Fruit fly (Drosophila melanogaster): Measurements from ENCODE around the gene ntc.
A peak's percentile ranks its signal among the peaks of the same experiment; 100 is the strongest.

ntc gene

dm6 chr3L:3784001-3784400 lies 22.3 kb downstream of the ntc start:
- TF ChIP-seq HLH106 (tag; optimal IDR thresholded peaks at IDR 0.05) (no peak), Hnf4 (GFP tag; optimal IDR thresholded peaks at IDR 0.05) (no peak), dmrt93B (GFP tag; optimal IDR thresholded peaks at IDR 0.05) (no peak), Abd-B (GFP tag; optimal IDR thresholded peaks at IDR 0.05) (no peak), ey (GFP tag; optimal IDR thresholded peaks at IDR 0.05) (no peak), N (GFP tag; optimal IDR thresholded peaks at IDR 0.05) (no peak), psq (GFP tag; optimal IDR thresholded peaks at IDR 0.05) (no peak), jim (GFP tag; optimal IDR thresholded peaks at IDR 0.05) (no peak), GATAd (GFP tag; optimal IDR thresholded peaks at IDR 0.05) (no peak), Myc (optimal IDR thresholded peaks at IDR 0.05) (no peak), Sp1 (GFP tag; optimal IDR thresholded peaks at IDR 0.05) (no peak), OdsH (GFP tag; optimal IDR thresholded peaks at IDR 0.05) (no peak), Hr83 (GFP tag; optimal IDR thresholded peaks at IDR 0.05; ENCODE audit: poor library complexity, severe bottlenecking) (no peak), dl (GFP tag; optimal IDR thresholded peaks at IDR 0.05; ENCODE audit: insufficient read depth in 1 of 2, partially characterized antibody in 2 of 2) (no peak), Jra (GFP tag; optimal IDR thresholded peaks at IDR 0.05) (no peak), pan (optimal IDR thresholded peaks at IDR 0.05) (no peak), tai (GFP tag; optimal IDR thresholded peaks at IDR 0.05) (no peak), Vsx2 (GFP tag; optimal IDR thresholded peaks at IDR 0.05; ENCODE audit: partially characterized antibody) (no peak), h (GFP tag; optimal IDR thresholded peaks at IDR 0.05) (no peak), foxo (GFP tag; optimal IDR thresholded peaks at IDR 0.05) (no peak)

dm6 chr3L:3783436-3783835 lies 22.8 kb downstream of the ntc start:
- peak; percentile 12 for TF ChIP-seq Dfd (GFP tag; optimal IDR thresholded peaks at IDR 0.05)
- no peak for TF ChIP-seq Hr83 (GFP tag; optimal IDR thresholded peaks at IDR 0.05; ENCODE audit: poor library complexity, severe bottlenecking)

- TF ChIP-seq ey (GFP tag; optimal IDR thresholded peaks at IDR 0.05) (no peak), sage (GFP tag; optimal IDR thresholded peaks at IDR 0.05) (no peak), Vsx2 (GFP tag; optimal IDR thresholded peaks at IDR 0.05; ENCODE audit: partially characterized antibody) (no peak), Mio (GFP tag; optimal IDR thresholded peaks at IDR 0.05) (no peak), HLH106 (tag; optimal IDR thresholded peaks at IDR 0.05) (no peak), Hnf4 (GFP tag; optimal IDR thresholded peaks at IDR 0.05) (peak; percentile 19), dsf (GFP tag; optimal IDR thresholded peaks at IDR 0.05; ENCODE audit: borderline replicate concordance) (no peak), pan (optimal IDR thresholded peaks at IDR 0.05) (no peak), fru (GFP tag; optimal IDR thresholded peaks at IDR 0.05) (no peak), psq (GFP tag; optimal IDR thresholded peaks at IDR 0.05) (peak; percentile 92), N (GFP tag; optimal IDR thresholded peaks at IDR 0.05) (no peak)
Observed at dm6 chr3L:3782584-3783218, 23.6 kb downstream of the ntc start.

dm6 chr3L:3778463-3778862 lies 27.8 kb downstream of the ntc start:
- no peak for TF ChIP-seq dsf (GFP tag; optimal IDR thresholded peaks at IDR 0.05; ENCODE audit: borderline replicate concordance)
- peak; percentile 14 for TF ChIP-seq psq (GFP tag; optimal IDR thresholded peaks at IDR 0.05)
- TF ChIP-seq dmrt93B (GFP tag; optimal IDR thresholded peaks at IDR 0.05), result peak; percentile 41
- peak; percentile 3 for TF ChIP-seq rgr (GFP tag; optimal IDR thresholded peaks at IDR 0.05)
- peak; percentile 62 for TF ChIP-seq HLH106 (tag; optimal IDR thresholded peaks at IDR 0.05)
- TF ChIP-seq ey (GFP tag; optimal IDR thresholded peaks at IDR 0.05), result peak; percentile 35
- TF ChIP-seq Sp1 (GFP tag; optimal IDR thresholded peaks at IDR 0.05), result no peak

- TF ChIP-seq woc (GFP tag; optimal IDR thresholded peaks at IDR 0.05), result no peak
- TF ChIP-seq CrebA (GFP tag; optimal IDR thresholded peaks at IDR 0.05; ENCODE audit: borderline replicate concordance), result peak; percentile 46
- no peak for TF ChIP-seq tai (GFP tag; optimal IDR thresholded peaks at IDR 0.05)
- no peak for TF ChIP-seq HLH106 (tag; optimal IDR thresholded peaks at IDR 0.05)
- TF ChIP-seq Jra (GFP tag; optimal IDR thresholded peaks at IDR 0.05), result no peak
- peak; percentile 0 for TF ChIP-seq Sp1 (GFP tag; optimal IDR thresholded peaks at IDR 0.05)
- no peak for TF ChIP-seq Vsx2 (GFP tag; optimal IDR thresholded peaks at IDR 0.05; ENCODE audit: partially characterized antibody)
Observed at dm6 chr3L:3776559-3777097, 29.6 kb downstream of the ntc start.

dm6 chr3L:3773317-3773716 lies 32.9 kb downstream of the ntc start:
- TF ChIP-seq Jra (GFP tag; optimal IDR thresholded peaks at IDR 0.05), result no peak
- TF ChIP-seq dsf (GFP tag; optimal IDR thresholded peaks at IDR 0.05; ENCODE audit: borderline replicate concordance), result no peak
- TF ChIP-seq usp (GFP tag; optimal IDR thresholded peaks at IDR 0.05), result no peak
- no peak for TF ChIP-seq Hr78 (GFP tag; optimal IDR thresholded peaks at IDR 0.05)
- no peak for TF ChIP-seq CG9705 (GFP tag; optimal IDR thresholded peaks at IDR 0.05)
- TF ChIP-seq brk (GFP tag; optimal IDR thresholded peaks at IDR 0.05), result no peak
- TF ChIP-seq sage (GFP tag; optimal IDR thresholded peaks at IDR 0.05), result no peak
- TF ChIP-seq OdsH (GFP tag; optimal IDR thresholded peaks at IDR 0.05), result no peak
- TF ChIP-seq tai (GFP tag; optimal IDR thresholded peaks at IDR 0.05), result no peak
- no peak for TF ChIP-seq jim (GFP tag; optimal IDR thresholded peaks at IDR 0.05)

Measured in whole organism, wandering third instar larva.